Fruit fly (Drosophila melanogaster) whole organism: Measurements from ENCODE around the gene Prosalpha4.

Source experiments
- CG8478 ChIP-seq: fragments of >200 bp; optimal IDR thresholded peaks from 2 replicates; lab custom pipeline; 2018; ENCODE audit warnings: inconsistent platforms
- EcR ChIP-seq, 2 experiments: fragments of >200 bp; optimal IDR thresholded peaks; 2 replicates each; lab custom pipeline; 2017; ENCODE audit warnings: missing biosample characterization in 2 of 2, missing genetic modification characterization in 2 of 2, missing genetic modification reagents in 2 of 2
- pan ChIP-seq: fragments of >200 bp; optimal IDR thresholded peaks from 2 replicates; lab custom pipeline; 2017
- psq ChIP-seq: fragments of >200 bp; optimal IDR thresholded peaks from 2 replicates; lab custom pipeline; 2017

DNA sequence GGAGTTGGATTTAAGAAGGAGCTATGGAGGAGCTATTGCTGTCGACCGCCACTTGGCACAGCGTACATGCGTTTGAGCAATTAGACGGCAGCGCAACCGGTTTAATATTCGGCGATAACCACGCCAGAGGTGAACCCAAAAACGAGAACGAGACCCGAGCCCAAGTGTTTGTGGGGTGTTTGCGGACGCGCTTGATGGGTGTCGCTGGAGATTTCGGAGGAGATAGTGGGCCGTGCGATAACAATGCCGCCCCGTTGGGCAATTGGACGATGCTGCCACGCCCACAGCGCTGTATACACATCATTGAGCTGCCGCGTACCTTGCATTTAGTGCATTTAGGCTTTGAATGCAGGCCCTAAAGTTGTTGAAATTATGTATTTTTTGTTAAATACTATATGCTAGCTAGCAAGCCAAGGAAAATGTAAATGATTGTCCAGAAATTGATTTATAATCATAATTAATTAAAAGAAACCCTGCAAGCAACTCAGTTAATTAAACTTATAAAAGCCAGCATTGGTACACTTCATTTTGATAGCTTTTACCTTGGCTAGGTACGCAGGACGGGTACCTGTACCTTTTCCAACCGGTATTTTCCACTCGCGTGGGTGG, 32.3 kb downstream of the Prosalpha4 start, which contains the start of gene Had1:
- TF ChIP-seq EcR (GFP tag; optimal IDR thresholded peaks at IDR 0.05; lab: Kevin White, UChicago) (no peak), psq (lab: Kevin White, UChicago) (no peak), CG8478 (lab: Kevin White, UChicago) (no peak), pan (lab: Kevin White, UChicago) (no peak)
